Fruit fly (Drosophila melanogaster) whole organism, embryonic: ENCODE measurements around the gene SkpC.
A peak's percentile ranks its signal among the peaks of the same experiment; 100 is the strongest.

Experiments
- ATbp ChIP-seq: fragments of 200-800 bp; sonication (Bioruptor generic); optimal IDR thresholded peaks from 2 replicates; lab custom pipeline; 2017; ENCODE audit warnings: missing biosample characterization, mild to moderate bottlenecking, missing genetic modification characterization, missing genetic modification reagents
- B-H1 ChIP-seq: fragments of 200-800 bp; sonication (Bioruptor generic); IDR thresholded peaks from 3 replicates; pipeline ENCODE4 v1.3.6; 2022; ENCODE audit warnings: missing biosample characterization, missing genetic modification characterization
- CG10274 ChIP-seq: fragments of 200-800 bp; sonication (Bioruptor generic); optimal IDR thresholded peaks from 3 replicates; lab custom pipeline; 2017; ENCODE audit warnings: missing biosample characterization, mild to moderate bottlenecking, missing genetic modification characterization
- CG10431 ChIP-seq: fragments of 200-800 bp; sonication (Bioruptor generic); optimal IDR thresholded peaks from 3 replicates; lab custom pipeline; 2018; ENCODE audit warnings: missing biosample characterization, mild to moderate bottlenecking, missing genetic modification characterization
- CG10979 ChIP-seq: fragments of 200-800 bp; sonication (Bioruptor generic); optimal IDR thresholded peaks from 2 replicates; lab custom pipeline; 2018; ENCODE audit warnings: missing biosample characterization, mild to moderate bottlenecking, missing genetic modification characterization, moderate library complexity
- CG11560 ChIP-seq: fragments of 200-800 bp; sonication (Bioruptor generic); IDR thresholded peaks from 3 replicates; pipeline ENCODE4 v1.3.6; 2022; ENCODE audit warnings: missing biosample characterization, missing genetic modification characterization
- CG11695 ChIP-seq: fragments of 200-800 bp; sonication (Bioruptor generic); IDR thresholded peaks from 3 replicates; pipeline ENCODE4 v1.3.6; 2022; ENCODE audit warnings: missing biosample characterization, missing genetic modification characterization
- CG11696 ChIP-seq: fragments of 200-800 bp; sonication (Bioruptor generic); IDR thresholded peaks from 2 replicates; pipeline ENCODE4 v1.3.6; 2022; ENCODE audit warnings: missing biosample characterization, missing genetic modification characterization
- CG1603 ChIP-seq: fragments of 200-800 bp; sonication (Bioruptor generic); optimal IDR thresholded peaks from 2 replicates; lab custom pipeline; 2019; ENCODE audit warnings: missing biosample characterization, mild to moderate bottlenecking, missing genetic modification characterization, moderate library complexity
- CG16813 ChIP-seq: fragments of 200-800 bp; sonication (Bioruptor generic); IDR thresholded peaks from 3 replicates; pipeline ENCODE4 v1.3.6; 2022; ENCODE audit warnings: missing biosample characterization, missing genetic modification characterization; ENCODE audit not compliant: partially characterized antibody
- CG16863 ChIP-seq: fragments of 200-800 bp; sonication (Bioruptor generic); optimal IDR thresholded peaks from 3 replicates; lab custom pipeline; 2016; ENCODE audit warnings: missing biosample characterization, missing genetic modification characterization
- CG17361 ChIP-seq: fragments of 200-800 bp; sonication (Bioruptor generic); IDR thresholded peaks from 3 replicates; pipeline ENCODE4 v1.3.6; 2022; ENCODE audit warnings: missing biosample characterization, missing genetic modification characterization
- CG18476 ChIP-seq: fragments of 200-800 bp; sonication (Bioruptor generic); optimal IDR thresholded peaks from 2 replicates; lab custom pipeline; 2016; ENCODE audit warnings: missing biosample characterization, mild to moderate bottlenecking, missing genetic modification characterization
- CG34376 ChIP-seq: fragments of 200-800 bp; sonication (Bioruptor generic); optimal IDR thresholded peaks from 2 replicates; lab custom pipeline; 2018; ENCODE audit warnings: missing biosample characterization, mild to moderate bottlenecking, missing genetic modification characterization
- CG34422 ChIP-seq: fragments of 200-800 bp; sonication (Bioruptor generic); IDR thresholded peaks from 3 replicates; pipeline ENCODE4 v1.3.6; 2022; ENCODE audit warnings: missing biosample characterization, missing genetic modification characterization
- CG3995 ChIP-seq: fragments of 200-800 bp; sonication (Bioruptor generic); optimal IDR thresholded peaks from 3 replicates; lab custom pipeline; 2016; ENCODE audit warnings: missing biosample characterization, missing genetic modification characterization
- CG4282 ChIP-seq: fragments of 200-800 bp; sonication (Bioruptor generic); optimal IDR thresholded peaks from 2 replicates; lab custom pipeline; 2016; ENCODE audit warnings: missing biosample characterization, missing genetic modification characterization
- CG6689 ChIP-seq: fragments of 200-800 bp; sonication (Bioruptor generic); IDR thresholded peaks from 2 replicates; pipeline ENCODE4 v1.3.6; 2022; ENCODE audit warnings: missing biosample characterization, missing genetic modification characterization
- CG7963 ChIP-seq: fragments of 200-800 bp; sonication (Bioruptor generic); IDR thresholded peaks from 3 replicates; pipeline ENCODE4 v1.3.6; 2022; ENCODE audit warnings: missing biosample characterization, missing genetic modification characterization; ENCODE audit not compliant: partially characterized antibody
- CHES-1-like ChIP-seq: fragments of 200-800 bp; sonication (Bioruptor generic); optimal IDR thresholded peaks from 2 replicates; lab custom pipeline; 2016; ENCODE audit warnings: missing biosample characterization, missing genetic modification characterization
- Dfd ChIP-seq, 2 experiments: fragments of >200 bp; optimal IDR thresholded peaks; 2 replicates each; lab custom pipeline; 2017; ENCODE audit warnings: missing biosample characterization in 2 of 2, missing genetic modification characterization in 2 of 2
- Dip3 ChIP-seq: fragments of 200-800 bp; sonication (Bioruptor generic); optimal IDR thresholded peaks from 3 replicates; lab custom pipeline; 2016; ENCODE audit warnings: missing biosample characterization, missing genetic modification characterization
- Dll ChIP-seq: fragments of 200-800 bp; sonication (Bioruptor generic); IDR thresholded peaks from 4 replicates; pipeline ENCODE4 v1.3.6; 2022; ENCODE audit warnings: missing biosample characterization, missing genetic modification characterization; ENCODE audit not compliant: partially characterized antibody
- GATAe ChIP-seq: fragments of 200-800 bp; sonication (Bioruptor generic); conservative IDR thresholded peaks from 2 replicates; pipeline ENCODE4 v1.3.6; 2022; ENCODE audit warnings: missing biosample characterization, missing genetic modification characterization
- HLHmδ ChIP-seq: fragments of 200-800 bp; sonication (Bioruptor generic); optimal IDR thresholded peaks from 2 replicates; lab custom pipeline; 2018; ENCODE audit warnings: missing biosample characterization, mild to moderate bottlenecking, missing genetic modification characterization, moderate library complexity
- Jarid2 ChIP-seq: fragments of 200-800 bp; sonication (Bioruptor generic); optimal IDR thresholded peaks from 3 replicates; lab custom pipeline; 2017; ENCODE audit warnings: mild to moderate bottlenecking, missing biosample characterization, missing genetic modification reagents, missing genetic modification characterization
- MESR4 ChIP-seq: fragments of 200-800 bp; sonication (Bioruptor generic); optimal IDR thresholded peaks from 2 replicates; lab custom pipeline; 2018; ENCODE audit warnings: missing biosample characterization, mild to moderate bottlenecking, missing genetic modification characterization, moderate library complexity
- Meics ChIP-seq: fragments of 200-800 bp; sonication (Bioruptor generic); optimal IDR thresholded peaks from 2 replicates; lab custom pipeline; 2017; ENCODE audit warnings: missing biosample characterization, mild to moderate bottlenecking, missing genetic modification characterization
- Pdp1 ChIP-seq, 2 experiments: fragments of 200-800 bp; sonication (Bioruptor generic); optimal IDR thresholded peaks; 3 replicates each; lab custom pipeline; 2016; ENCODE audit warnings: missing biosample characterization in 2 of 2, missing genetic modification characterization in 2 of 2, mild to moderate bottlenecking in 1 of 2, moderate library complexity in 1 of 2
- Six4 ChIP-seq: fragments of 200-800 bp; sonication (Bioruptor generic); optimal IDR thresholded peaks from 2 replicates; lab custom pipeline; 2016; ENCODE audit warnings: missing biosample characterization, missing genetic modification characterization
- abd-A ChIP-seq: fragments of 200-800 bp; sonication (Bioruptor generic); optimal IDR thresholded peaks from 3 replicates; lab custom pipeline; 2019; ENCODE audit warnings: missing biosample characterization, mild to moderate bottlenecking, missing genetic modification characterization, moderate library complexity
- al ChIP-seq: fragments of 200-800 bp; sonication (Bioruptor generic); IDR thresholded peaks from 2 replicates; pipeline ENCODE4 v1.3.6; 2022; ENCODE audit warnings: missing biosample characterization, missing genetic modification characterization
- chif ChIP-seq, 2 experiments: fragments of 200-800 bp; sonication (Bioruptor generic); optimal IDR thresholded peaks; 3 replicates each; lab custom pipeline; 2016; ENCODE audit warnings: missing biosample characterization in 2 of 2, missing genetic modification characterization in 2 of 2
- chinmo ChIP-seq: fragments of 200-800 bp; sonication (Bioruptor generic); IDR thresholded peaks from 4 replicates; pipeline ENCODE4 v1.3.6; 2022; ENCODE audit warnings: missing biosample characterization, missing genetic modification characterization; ENCODE audit not compliant: partially characterized antibody
- dysf ChIP-seq: fragments of 200-800 bp; sonication (Bioruptor generic); IDR thresholded peaks from 3 replicates; pipeline ENCODE4 v1.3.6; 2022; ENCODE audit warnings: missing biosample characterization, missing genetic modification characterization
- grau ChIP-seq: fragments of 200-800 bp; optimal IDR thresholded peaks from 3 replicates; lab custom pipeline; 2019; ENCODE audit warnings: missing biosample characterization, mild to moderate bottlenecking, missing genetic modification characterization, moderate library complexity
- jing ChIP-seq: fragments of 200-800 bp; sonication (Bioruptor generic); optimal IDR thresholded peaks from 2 replicates; lab custom pipeline; 2018; ENCODE audit warnings: missing biosample characterization, mild to moderate bottlenecking, missing genetic modification characterization
- luna ChIP-seq: fragments of 200-800 bp; sonication (Bioruptor generic); optimal IDR thresholded peaks from 2 replicates; lab custom pipeline; 2016; ENCODE audit warnings: missing biosample characterization, missing genetic modification characterization
- maf-S ChIP-seq: fragments of 200-800 bp; sonication (Bioruptor generic); optimal IDR thresholded peaks from 2 replicates; lab custom pipeline; 2016; ENCODE audit warnings: missing biosample characterization, missing genetic modification characterization
- oc ChIP-seq: fragments of 200-800 bp; sonication (Bioruptor generic); optimal IDR thresholded peaks from 2 replicates; lab custom pipeline; 2018; ENCODE audit warnings: missing biosample characterization, mild to moderate bottlenecking, missing genetic modification characterization, moderate library complexity
- odd ChIP-seq: fragments of 200-800 bp; sonication (Bioruptor generic); optimal IDR thresholded peaks from 2 replicates; lab custom pipeline; 2017; ENCODE audit warnings: missing biosample characterization, mild to moderate bottlenecking, missing genetic modification characterization
- otp ChIP-seq: fragments of 200-800 bp; sonication (Bioruptor generic); IDR thresholded peaks from 3 replicates; pipeline ENCODE4, ENCODE4 v1.3.6; 2022; ENCODE audit warnings: missing biosample characterization, missing genetic modification characterization
- prd ChIP-seq, 3 experiments: fragments of >200 bp in 2 of 3; fragments of 200-800 bp in 1 of 3; sonication (Bioruptor generic) in 1 of 3; optimal IDR thresholded peaks in 2 of 3; IDR thresholded peaks in 1 of 3; 2 replicates in 2 of 3; 3 replicates in 1 of 3; pipeline versions ENCODE4 v1.3.6 to Lab custom; 2017 to 2022; ENCODE audit warnings: missing biosample characterization in 1 of 3, missing genetic modification characterization in 1 of 3
- run ChIP-seq: fragments of 200-800 bp; sonication (Bioruptor generic); optimal IDR thresholded peaks from 3 replicates; lab custom pipeline; 2018; ENCODE audit warnings: missing biosample characterization, mild to moderate bottlenecking, missing genetic modification characterization
- sob ChIP-seq: fragments of 200-800 bp; sonication (Bioruptor generic); IDR thresholded peaks from 2 replicates; pipeline ENCODE4 v1.3.6; 2022; ENCODE audit warnings: missing biosample characterization, missing genetic modification characterization
- stwl ChIP-seq: fragments of 200-800 bp; sonication (Bioruptor generic); optimal IDR thresholded peaks from 3 replicates; lab custom pipeline; 2018; ENCODE audit warnings: missing biosample characterization, mild to moderate bottlenecking, missing genetic modification characterization, moderate library complexity
- tap ChIP-seq: fragments of 200-800 bp; optimal IDR thresholded peaks from 3 replicates; lab custom pipeline; 2019; ENCODE audit warnings: missing biosample characterization, mild to moderate bottlenecking, missing genetic modification characterization, moderate library complexity
- vfl ChIP-seq: fragments of 200-800 bp; sonication (Bioruptor generic); optimal IDR thresholded peaks from 2 replicates; lab custom pipeline; 2016; ENCODE audit warnings: missing biosample characterization, missing genetic modification characterization

SkpC gene

DNA sequence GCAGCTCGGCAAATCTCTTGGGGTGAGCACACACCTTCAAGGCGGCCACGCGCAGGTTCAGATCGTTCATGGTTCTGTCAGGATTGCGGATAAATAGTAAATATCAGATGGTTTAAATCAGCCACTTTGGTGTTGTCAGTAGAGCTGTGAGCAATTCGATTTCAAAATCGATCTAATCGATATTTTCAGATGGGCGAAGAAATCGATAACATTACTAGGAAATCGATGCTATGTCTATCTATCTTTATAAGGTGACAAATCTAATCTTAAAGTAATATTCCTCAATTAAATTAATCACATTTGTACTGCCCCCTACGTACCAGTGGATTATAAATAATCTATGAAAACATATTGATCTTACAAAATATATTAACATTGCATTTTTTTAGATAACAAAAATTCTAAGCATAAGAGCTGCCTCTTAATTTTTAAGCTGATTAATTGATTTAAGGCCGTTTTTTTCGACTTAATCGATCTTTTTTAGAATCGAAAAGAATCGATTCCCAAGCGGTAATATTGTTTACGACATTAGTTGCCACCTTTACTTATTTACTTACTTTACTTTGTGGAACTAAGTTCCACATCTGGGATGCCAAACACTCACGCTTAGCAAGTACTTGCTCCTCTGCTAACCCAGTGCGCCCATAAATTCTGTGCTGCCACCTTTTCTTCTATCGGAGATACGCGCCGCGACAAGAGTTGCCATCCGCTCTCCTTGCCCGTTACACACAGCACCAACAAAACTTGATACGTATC is 49.7 kb downstream of the SkpC start, which contains the start of gene THADA (continued):
- no peak for TF ChIP-seq prd (optimal IDR thresholded peaks at IDR 0.05; lab: Kevin White, UChicago)
- peak; percentile 29; the same call in 1 of the 3 replicates for TF ChIP-seq prd (GFP tag; IDR thresholded peaks at IDR 0.05; lab: Robert Waterston, UW)
- peak; percentile 60 for TF ChIP-seq MESR4 (GFP tag; lab: Kevin White, UChicago)
- TF ChIP-seq dysf: 0 out of 3 replicates have a peak, but pooled peaks have one; percentile 30
- TF ChIP-seq luna (GFP tag; lab: Kevin White, UChicago): peak; percentile 1
- TF ChIP-seq CG11696 (GFP tag; lab: Robert Waterston, UW): no peak
- TF ChIP-seq HLHmδ: no peak
- TF ChIP-seq CG6689 (GFP tag; lab: Robert Waterston, UW): peak; percentile 91
- no peak for TF ChIP-seq tap (tag; lab: Kevin White, UChicago)
- no peak for TF ChIP-seq oc (tag; lab: Kevin White, UChicago)
- no peak for TF ChIP-seq CG34376 (GFP tag; lab: Kevin White, UChicago)
- no peak for TF ChIP-seq CG10431 (GFP tag; lab: Kevin White, UChicago)
- TF ChIP-seq CG16813 (GFP tag; lab: Robert Waterston, UW): peak; percentile 96
- TF ChIP-seq CG16863 (GFP tag; lab: Kevin White, UChicago): peak; percentile 27
- peak; percentile 9 for TF ChIP-seq CG4282 (GFP tag; lab: Kevin White, UChicago)
- peak; percentile 42 for TF ChIP-seq CG18476
- TF ChIP-seq CG10979 (tag; lab: Kevin White, UChicago): peak; percentile 34
- TF ChIP-seq Six4 (GFP tag; lab: Kevin White, UChicago): peak; percentile 2
- peak; percentile 93 for TF ChIP-seq Dll (GFP tag; lab: Robert Waterston, UW)
- TF ChIP-seq CG34422 (GFP tag; lab: Robert Waterston, UW): no peak
- peak; percentile 13; the same call in 1 of the 3 replicates for TF ChIP-seq B-H1 (GFP tag; lab: Robert Waterston, UW)
- peak; percentile 52 for TF ChIP-seq CHES-1-like (GFP tag; lab: Kevin White, UChicago)
- TF ChIP-seq run (tag; lab: Kevin White, UChicago): no peak
- TF ChIP-seq jing: no peak
- no peak for TF ChIP-seq sob (GFP tag; lab: Robert Waterston, UW)
- no peak for TF ChIP-seq al
- TF ChIP-seq GATAe: no peak
- 0 out of 3 replicates have a peak, but pooled peaks have one; percentile 27 for TF ChIP-seq CG11695 (GFP tag; lab: Robert Waterston, UW)
- TF ChIP-seq Dfd (GFP tag; optimal IDR thresholded peaks at IDR 0.05; lab: Kevin White, UChicago): no peak
- peak; percentile 22 to 37 for TF ChIP-seq Pdp1 (GFP tag; optimal IDR thresholded peaks at IDR 0.05; lab: Kevin White, UChicago)
- TF ChIP-seq CG1603 (tag; lab: Kevin White, UChicago): peak; percentile 90
- no peak for TF ChIP-seq odd (GFP tag; lab: Kevin White, UChicago)
- peak; percentile 34 for TF ChIP-seq stwl (tag; lab: Kevin White, UChicago)
- no peak; the same call in 2 of the 3 replicates for TF ChIP-seq CG17361 (GFP tag; lab: Robert Waterston, UW)
- TF ChIP-seq abd-A (tag; lab: Kevin White, UChicago): no peak
- TF ChIP-seq otp (GFP tag; lab: Robert Waterston, UW): no peak
- no peak for TF ChIP-seq Meics (GFP tag; lab: Kevin White, UChicago)
- TF ChIP-seq CG11560 (tag; lab: Robert Waterston, UW): peak; percentile 33; the same call in 1 of the 3 replicates
- no peak for TF ChIP-seq CG10274
- TF ChIP-seq ATbp (GFP tag; lab: Kevin White, UChicago): no peak
- no peak for TF ChIP-seq Jarid2 (GFP tag; lab: Kevin White, UChicago)
- TF ChIP-seq chinmo (GFP tag; lab: Robert Waterston, UW): peak; percentile 97; the same call in 3 of the 4 replicates
- peak; percentile 85 for TF ChIP-seq Dip3 (GFP tag; lab: Kevin White, UChicago)
- TF ChIP-seq CG7963 (GFP tag; lab: Robert Waterston, UW): peak; percentile 89
- peak; percentile 20 to 23 for TF ChIP-seq chif (GFP tag; optimal IDR thresholded peaks at IDR 0.05; lab: Kevin White, UChicago)
- peak; percentile 4 for TF ChIP-seq vfl (GFP tag; lab: Kevin White, UChicago)
- no peak for TF ChIP-seq maf-S (GFP tag; lab: Kevin White, UChicago)
- TF ChIP-seq CG3995: peak; percentile 16
- peak; percentile 39 for TF ChIP-seq grau (tag; lab: Kevin White, UChicago)
